Fruit fly (Drosophila melanogaster) whole organism, embryonic: ENCODE data around the gene CG5790.

Experiments used
- B-H1 ChIP-seq: fragments of 200-800 bp; sonication (Bioruptor generic); IDR thresholded peaks from 3 replicates; pipeline ENCODE4 v1.3.6; 2022; ENCODE audit warnings: missing biosample characterization, missing genetic modification characterization
- Bteb2 ChIP-seq: fragments of 200-800 bp; sonication (Bioruptor generic); optimal IDR thresholded peaks from 2 replicates; lab custom pipeline; 2016; ENCODE audit warnings: missing biosample characterization, missing genetic modification characterization
- CG1024 ChIP-seq: fragments of 200-800 bp; sonication (Bioruptor generic); IDR thresholded peaks from 2 replicates; pipeline ENCODE4 v1.3.6; 2022; ENCODE audit warnings: missing biosample characterization, missing genetic modification characterization
- CG10431 ChIP-seq: fragments of 200-800 bp; sonication (Bioruptor generic); optimal IDR thresholded peaks from 3 replicates; lab custom pipeline; 2018; ENCODE audit warnings: missing biosample characterization, mild to moderate bottlenecking, missing genetic modification characterization
- CG11247 ChIP-seq: fragments of 200-800 bp; sonication (Bioruptor generic); IDR thresholded peaks from 2 replicates; pipeline ENCODE4 v1.3.6; 2022; ENCODE audit warnings: missing biosample characterization, missing genetic modification characterization
- CG12391 ChIP-seq: fragments of 200-800 bp; sonication (Bioruptor generic); optimal IDR thresholded peaks from 3 replicates; lab custom pipeline; 2018; ENCODE audit warnings: missing biosample characterization, mild to moderate bottlenecking, missing genetic modification characterization, moderate library complexity
- CG13775 ChIP-seq: fragments of 200-800 bp; sonication (Bioruptor generic); optimal IDR thresholded peaks from 3 replicates; lab custom pipeline; 2017; ENCODE audit warnings: missing biosample characterization, mild to moderate bottlenecking, missing genetic modification characterization
- CG14014 ChIP-seq: fragments of 200-800 bp; sonication (Bioruptor generic); IDR thresholded peaks from 2 replicates; pipeline ENCODE4 v1.3.6; 2022; ENCODE audit warnings: missing biosample characterization, missing genetic modification characterization
- CG14667 ChIP-seq: fragments of 200-800 bp; sonication (Bioruptor generic); IDR thresholded peaks from 2 replicates; pipeline ENCODE4 v1.3.6; 2022; ENCODE audit warnings: missing biosample characterization, missing genetic modification characterization
- CG15011 ChIP-seq: fragments of 200-800 bp; sonication (Bioruptor generic); optimal IDR thresholded peaks from 3 replicates; lab custom pipeline; 2018; ENCODE audit warnings: missing biosample characterization, mild to moderate bottlenecking, missing genetic modification characterization
- CG15601 ChIP-seq: fragments of 200-800 bp; sonication (Bioruptor generic); optimal IDR thresholded peaks from 3 replicates; lab custom pipeline; 2019; ENCODE audit warnings: missing biosample characterization, mild to moderate bottlenecking, missing genetic modification characterization, moderate library complexity
- CG15696 ChIP-seq: fragments of 200-800 bp; sonication (Bioruptor generic); optimal IDR thresholded peaks from 2 replicates; lab custom pipeline; 2019; ENCODE audit warnings: missing biosample characterization, mild to moderate bottlenecking, missing genetic modification characterization, moderate library complexity
- CG1602 ChIP-seq: fragments of 200-800 bp; sonication (Bioruptor generic); optimal IDR thresholded peaks from 3 replicates; lab custom pipeline; 2016; ENCODE audit warnings: missing biosample characterization, missing genetic modification characterization
- CG16815 ChIP-seq: fragments of 200-800 bp; sonication (Bioruptor generic); optimal IDR thresholded peaks from 3 replicates; lab custom pipeline; 2017; ENCODE audit warnings: missing biosample characterization, mild to moderate bottlenecking, missing genetic modification characterization
- CG17385 ChIP-seq: fragments of 200-800 bp; sonication (Bioruptor generic); optimal IDR thresholded peaks from 3 replicates; lab custom pipeline; 2018; ENCODE audit warnings: missing biosample characterization, mild to moderate bottlenecking, missing genetic modification characterization
- CG1792 ChIP-seq: fragments of 200-800 bp; sonication (Bioruptor generic); optimal IDR thresholded peaks from 2 replicates; lab custom pipeline; 2016; ENCODE audit warnings: missing biosample characterization, missing genetic modification characterization
- CG33213 ChIP-seq: fragments of 200-800 bp; sonication (Bioruptor generic); optimal IDR thresholded peaks from 3 replicates; lab custom pipeline; 2016; ENCODE audit warnings: missing biosample characterization, missing genetic modification characterization
- CG4820 ChIP-seq: fragments of 200-800 bp; sonication (Bioruptor generic); optimal IDR thresholded peaks from 3 replicates; lab custom pipeline; 2016; ENCODE audit warnings: missing biosample characterization, missing genetic modification characterization
- CG6272 ChIP-seq: fragments of 200-800 bp; sonication (Bioruptor generic); IDR thresholded peaks from 2 replicates; pipeline ENCODE4 v1.3.6; 2022; ENCODE audit warnings: missing biosample characterization, missing genetic modification characterization
- CG6813 ChIP-seq: fragments of 200-800 bp; sonication (Bioruptor generic); optimal IDR thresholded peaks from 2 replicates; lab custom pipeline; 2017; ENCODE audit warnings: missing biosample characterization, missing genetic modification characterization, mild to moderate bottlenecking, moderate library complexity, missing genetic modification reagents
- CG7839 ChIP-seq: fragments of 200-800 bp; sonication (Bioruptor generic); optimal IDR thresholded peaks from 3 replicates; lab custom pipeline; 2018; ENCODE audit warnings: missing biosample characterization, mild to moderate bottlenecking, missing genetic modification characterization, moderate library complexity
- CTCF ChIP-seq: fragments of 200-800 bp; sonication (Bioruptor generic); optimal IDR thresholded peaks from 2 replicates; lab custom pipeline; 2017; ENCODE audit warnings: missing biosample characterization, mild to moderate bottlenecking, missing genetic modification characterization, moderate library complexity
- Chrac-16 ChIP-seq: fragments of 200-800 bp; sonication (Bioruptor generic); optimal IDR thresholded peaks from 3 replicates; lab custom pipeline; 2016; ENCODE audit warnings: missing biosample characterization, missing genetic modification characterization
- Dll ChIP-seq: fragments of 200-800 bp; sonication (Bioruptor generic); IDR thresholded peaks from 4 replicates; pipeline ENCODE4 v1.3.6; 2022; ENCODE audit warnings: missing biosample characterization, missing genetic modification characterization; ENCODE audit not compliant: partially characterized antibody
- Dp ChIP-seq: fragments of 200-800 bp; sonication (Bioruptor generic); optimal IDR thresholded peaks from 2 replicates; lab custom pipeline; 2018; ENCODE audit warnings: missing biosample characterization, mild to moderate bottlenecking, missing genetic modification characterization, moderate library complexity
- HLH3B ChIP-seq: fragments of 200-800 bp; sonication (Bioruptor generic); IDR thresholded peaks from 2 replicates; pipeline ENCODE4 v1.3.6; 2022; ENCODE audit warnings: missing biosample characterization, missing genetic modification characterization
- Hr51 ChIP-seq, 2 experiments: fragments of 200-800 bp; sonication (Bioruptor generic); optimal IDR thresholded peaks; 2 replicates in 1 of 2; 3 replicates in 1 of 2; lab custom pipeline; 2016 to 2018; ENCODE audit warnings: missing biosample characterization in 2 of 2, missing genetic modification characterization in 2 of 2, mild to moderate bottlenecking in 1 of 2, moderate library complexity in 1 of 2
- Kr ChIP-seq: fragments of 200-800 bp; sonication (Bioruptor generic); optimal IDR thresholded peaks from 2 replicates; lab custom pipeline; 2017; ENCODE audit warnings: missing biosample characterization, mild to moderate bottlenecking, missing genetic modification characterization
- MBD-R2 ChIP-seq: fragments of 200-800 bp; sonication (Bioruptor generic); IDR thresholded peaks from 2 replicates; pipeline ENCODE4 v1.3.6; 2022; ENCODE audit warnings: missing biosample characterization, missing genetic modification characterization
- Mrtf ChIP-seq: fragments of 200-800 bp; sonication (Bioruptor generic); IDR thresholded peaks from 3 replicates; pipeline ENCODE4 v1.3.6; 2022; ENCODE audit warnings: missing biosample characterization, missing genetic modification characterization
- Nf-YB ChIP-seq: fragments of 200-800 bp; sonication (Bioruptor generic); optimal IDR thresholded peaks from 3 replicates; lab custom pipeline; 2019; ENCODE audit warnings: missing biosample characterization, mild to moderate bottlenecking, missing genetic modification characterization, moderate library complexity
- Rfx ChIP-seq: fragments of 200-800 bp; sonication (Bioruptor generic); IDR thresholded peaks from 2 replicates; pipeline ENCODE4 v1.3.6; 2022; ENCODE audit warnings: missing biosample characterization, missing genetic modification characterization
- Sox102F ChIP-seq: fragments of 200-800 bp; sonication (Bioruptor generic); optimal IDR thresholded peaks from 2 replicates; lab custom pipeline; 2018; ENCODE audit warnings: missing biosample characterization, mild to moderate bottlenecking, missing genetic modification characterization, moderate library complexity
- ara ChIP-seq: fragments of 200-800 bp; sonication (Bioruptor generic); IDR thresholded peaks from 2 replicates; pipeline ENCODE4 v1.3.6; 2022; ENCODE audit warnings: missing biosample characterization, missing genetic modification characterization
- ase ChIP-seq: fragments of 200-800 bp; sonication (Bioruptor generic); IDR thresholded peaks from 3 replicates; pipeline ENCODE4 v1.3.6; 2022; ENCODE audit warnings: missing biosample characterization, missing genetic modification characterization
- bbx ChIP-seq: fragments of 200-800 bp; sonication (Bioruptor generic); IDR thresholded peaks from 2 replicates; pipeline ENCODE4 v1.3.6; 2022; ENCODE audit warnings: missing biosample characterization, missing genetic modification characterization; ENCODE audit not compliant: partially characterized antibody
- br ChIP-seq: fragments of >200 bp; optimal IDR thresholded peaks from 2 replicates; lab custom pipeline; 2017
- dimm ChIP-seq: fragments of 200-800 bp; sonication (Bioruptor generic); IDR thresholded peaks from 2 replicates; pipeline ENCODE4 v1.3.6; 2022; ENCODE audit warnings: missing biosample characterization, missing genetic modification characterization
- fru ChIP-seq: fragments of >200 bp; optimal IDR thresholded peaks from 2 replicates; lab custom pipeline; 2017
- ftz-f1 ChIP-seq: fragments of 200-800 bp; sonication (Bioruptor generic); optimal IDR thresholded peaks from 2 replicates; lab custom pipeline; 2016; ENCODE audit warnings: missing biosample characterization, missing genetic modification characterization
- gt ChIP-seq: fragments of 200-800 bp; sonication (Bioruptor generic); IDR thresholded peaks from 2 replicates; pipeline ENCODE4 v1.3.6; 2022; ENCODE audit warnings: missing biosample characterization, missing genetic modification characterization
- ham ChIP-seq: fragments of 200-800 bp; sonication (Bioruptor generic); IDR thresholded peaks from 2 replicates; pipeline ENCODE4 v1.3.6; 2022; ENCODE audit warnings: missing biosample characterization, missing genetic modification characterization
- hth ChIP-seq: fragments of >200 bp; optimal IDR thresholded peaks from 2 replicates; lab custom pipeline; 2017; ENCODE audit warnings: inconsistent platforms
- kah ChIP-seq: fragments of 200-800 bp; sonication (Bioruptor generic); optimal IDR thresholded peaks from 2 replicates; lab custom pipeline; 2018; ENCODE audit warnings: missing biosample characterization, mild to moderate bottlenecking, missing genetic modification characterization
- ro ChIP-seq: fragments of 200-800 bp; sonication (Bioruptor generic); IDR thresholded peaks from 2 replicates; pipeline ENCODE4 v1.3.6; 2022; ENCODE audit warnings: missing biosample characterization, missing genetic modification characterization
- salm ChIP-seq: fragments of 200-800 bp; sonication (Bioruptor generic); optimal IDR thresholded peaks from 2 replicates; lab custom pipeline; 2018; ENCODE audit warnings: missing biosample characterization, mild to moderate bottlenecking, missing genetic modification characterization
- sens ChIP-seq: fragments of 200-800 bp; sonication (Bioruptor generic); peaks from one replicate; lab custom pipeline; 2016; ENCODE audit warnings: missing biosample characterization, missing genetic modification characterization
- sens-2 ChIP-seq: fragments of 200-800 bp; sonication (Bioruptor generic); IDR thresholded peaks from 2 replicates; pipeline ENCODE4 v1.3.6; 2022; ENCODE audit warnings: missing biosample characterization, missing genetic modification characterization
- sim ChIP-seq: fragments of 200-800 bp; sonication (Bioruptor generic); IDR thresholded peaks from 2 replicates; pipeline ENCODE4 v1.3.6; 2022; ENCODE audit warnings: missing biosample characterization, missing genetic modification characterization
- stwl ChIP-seq: fragments of 200-800 bp; sonication (Bioruptor generic); optimal IDR thresholded peaks from 3 replicates; lab custom pipeline; 2018; ENCODE audit warnings: missing biosample characterization, mild to moderate bottlenecking, missing genetic modification characterization, moderate library complexity
- zfh2 ChIP-seq: fragments of 200-800 bp; sonication (Bioruptor generic); optimal IDR thresholded peaks from 2 replicates; lab custom pipeline; 2016; ENCODE audit warnings: missing biosample characterization, missing genetic modification characterization

CG5790 gene

dm6 chr2L:18304469-18304868 lies 9.8 kb downstream of the CG5790 start (continued):
- TF ChIP-seq CG11247 (no peak), Dll (no peak), sens (GFP tag; lab: Kevin White, UChicago) (peak; percentile 4), CG16815 (GFP tag; lab: Kevin White, UChicago) (no peak), HLH3B (no peak), ase (GFP tag; lab: Robert Waterston, UW) (no peak), br (lab: Kevin White, UChicago) (no peak), CG33213 (GFP tag; lab: Kevin White, UChicago) (no peak), bbx (no peak), sens-2 (GFP tag; lab: Robert Waterston, UW) (no peak), CG1024 (no peak), CG4820 (GFP tag; lab: Kevin White, UChicago) (no peak), CG14014 (GFP tag; lab: Robert Waterston, UW) (no peak)

dm6 chr2L:18305057-18305829 lies 10.6 kb downstream of the CG5790 start:
- TF ChIP-seq B-H1, result no peak
- peak; percentile 59 for TF ChIP-seq CG15601
- peak; percentile 32 for TF ChIP-seq Chrac-16 (GFP tag; lab: Kevin White, UChicago)
- peak; percentile 18 for TF ChIP-seq CG10431 (GFP tag; lab: Kevin White, UChicago)
- peak; percentile 66 for TF ChIP-seq Nf-YB (GFP tag; lab: Kevin White, UChicago)
- no peak for TF ChIP-seq Bteb2 (GFP tag; lab: Kevin White, UChicago)
- TF ChIP-seq CG7839 (tag; lab: Kevin White, UChicago), result peak; percentile 76
- TF ChIP-seq CG13775 (GFP tag; lab: Kevin White, UChicago), result peak; percentile 72
- TF ChIP-seq Dp (GFP tag; lab: Kevin White, UChicago), result no peak
- no peak for TF ChIP-seq Mrtf (GFP tag; lab: Robert Waterston, UW)
- TF ChIP-seq CG6813 (GFP tag; lab: Kevin White, UChicago), result peak; percentile 43
- TF ChIP-seq CG1792 (GFP tag; lab: Kevin White, UChicago), result no peak
- TF ChIP-seq ro (GFP tag; lab: Robert Waterston, UW), result no peak
- peak; percentile 33; the same call in 1 of the 2 replicates for TF ChIP-seq CG14667 (GFP tag; lab: Robert Waterston, UW)
- TF ChIP-seq CTCF, result no peak
- TF ChIP-seq dimm (GFP tag; lab: Robert Waterston, UW), result no peak
- peak; percentile 73 for TF ChIP-seq Sox102F (GFP tag; lab: Kevin White, UChicago)
- TF ChIP-seq Kr (GFP tag; lab: Kevin White, UChicago), result peak; percentile 45
- peak; percentile 43 for TF ChIP-seq CG17385
- no peak for TF ChIP-seq Rfx
- TF ChIP-seq salm, result peak; percentile 27
- TF ChIP-seq sim (GFP tag; lab: Robert Waterston, UW), result no peak
- TF ChIP-seq hth, result peak; percentile 72
- TF ChIP-seq zfh2 (GFP tag; lab: Kevin White, UChicago), result no peak
- no peak for TF ChIP-seq ham (GFP tag; lab: Robert Waterston, UW)
- TF ChIP-seq MBD-R2, result no peak
- TF ChIP-seq CG1602, result peak; percentile 66
- peak; percentile 81 for TF ChIP-seq sens (GFP tag; lab: Kevin White, UChicago)
- TF ChIP-seq CG12391, result peak; percentile 88
- TF ChIP-seq CG15011 (GFP tag; lab: Kevin White, UChicago), result no peak
- no peak for TF ChIP-seq fru (lab: Kevin White, UChicago)
- peak; percentile 31 for TF ChIP-seq kah (GFP tag; lab: Kevin White, UChicago)
- no peak for TF ChIP-seq ftz-f1
- TF ChIP-seq stwl, result peak; percentile 42
- TF ChIP-seq CG15696, result peak; percentile 94
- peak; percentile 38; the same call in 1 of the 2 replicates for TF ChIP-seq CG6272
- TF ChIP-seq gt (GFP tag; lab: Robert Waterston, UW), result 0 out of 2 replicates have a peak, but pooled peaks have one; percentile 30
- peak; percentile 47; the same call in 1 of the 2 replicates for TF ChIP-seq ara
- peak in 1 of 2 experiments; percentile 53 for TF ChIP-seq Hr51 (GFP tag; optimal IDR thresholded peaks at IDR 0.05; lab: Kevin White, UChicago)
